Fruit fly (Drosophila melanogaster) whole organism, embryonic: ENCODE measurements around the gene CG5968.

ENCODE experiments used
- B-H2 ChIP-seq: fragments of 200-800 bp; sonication (Bioruptor generic); optimal IDR thresholded peaks from 2 replicates; lab custom pipeline; 2018; ENCODE audit warnings: missing biosample characterization, mild to moderate bottlenecking, missing genetic modification characterization
- Blimp-1 ChIP-seq: fragments of 200-800 bp; sonication (Bioruptor generic); optimal IDR thresholded peaks from 3 replicates; lab custom pipeline; 2018; ENCODE audit warnings: missing biosample characterization, missing genetic modification characterization, mild to moderate bottlenecking, moderate library complexity, missing genetic modification reagents
- CG10147 ChIP-seq: fragments of 200-800 bp; sonication (Bioruptor generic); optimal IDR thresholded peaks from 2 replicates; lab custom pipeline; 2019; ENCODE audit warnings: missing biosample characterization, mild to moderate bottlenecking, missing genetic modification characterization, moderate library complexity
- CG10274 ChIP-seq: fragments of 200-800 bp; sonication (Bioruptor generic); optimal IDR thresholded peaks from 3 replicates; lab custom pipeline; 2017; ENCODE audit warnings: missing biosample characterization, mild to moderate bottlenecking, missing genetic modification characterization
- CG10543 ChIP-seq: fragments of 200-800 bp; sonication (Bioruptor generic); optimal IDR thresholded peaks from 3 replicates; lab custom pipeline; 2017; ENCODE audit warnings: missing biosample characterization, mild to moderate bottlenecking, missing genetic modification characterization, moderate library complexity
- CG11560 ChIP-seq: fragments of 200-800 bp; sonication (Bioruptor generic); IDR thresholded peaks from 3 replicates; pipeline ENCODE4 v1.3.6; 2022; ENCODE audit warnings: missing biosample characterization, missing genetic modification characterization
- CG14710 ChIP-seq: fragments of 200-800 bp; sonication (Bioruptor generic); optimal IDR thresholded peaks from 3 replicates; lab custom pipeline; 2019; ENCODE audit warnings: missing biosample characterization, mild to moderate bottlenecking, missing genetic modification characterization, moderate library complexity
- CG16779 ChIP-seq: fragments of 200-800 bp; sonication (Bioruptor generic); IDR thresholded peaks from 2 replicates; pipeline ENCODE4 v1.3.6; 2022; ENCODE audit warnings: missing biosample characterization, missing genetic modification characterization
- CG17361 ChIP-seq: fragments of 200-800 bp; sonication (Bioruptor generic); IDR thresholded peaks from 3 replicates; pipeline ENCODE4 v1.3.6; 2022; ENCODE audit warnings: missing biosample characterization, missing genetic modification characterization
- CG17802 ChIP-seq: fragments of 200-800 bp; sonication (Bioruptor generic); optimal IDR thresholded peaks from 2 replicates; lab custom pipeline; 2018; ENCODE audit warnings: missing biosample characterization, mild to moderate bottlenecking, missing genetic modification characterization, moderate library complexity
- CG18476 ChIP-seq: fragments of 200-800 bp; sonication (Bioruptor generic); optimal IDR thresholded peaks from 2 replicates; lab custom pipeline; 2016; ENCODE audit warnings: missing biosample characterization, mild to moderate bottlenecking, missing genetic modification characterization
- CG30020 ChIP-seq: fragments of 200-800 bp; optimal IDR thresholded peaks from 2 replicates; lab custom pipeline; 2019; ENCODE audit warnings: missing biosample characterization, mild to moderate bottlenecking, missing genetic modification characterization, moderate library complexity
- CG3281 ChIP-seq: fragments of 200-800 bp; sonication (Bioruptor generic); optimal IDR thresholded peaks from 3 replicates; lab custom pipeline; 2017; ENCODE audit warnings: missing biosample characterization, mild to moderate bottlenecking, missing genetic modification characterization
- CG4617 ChIP-seq: fragments of 200-800 bp; sonication (Bioruptor generic); optimal IDR thresholded peaks from 3 replicates; lab custom pipeline; 2016; ENCODE audit warnings: missing biosample characterization, missing genetic modification characterization, borderline replicate concordance
- CG5245 ChIP-seq: fragments of 200-800 bp; sonication (Bioruptor generic); optimal IDR thresholded peaks from 3 replicates; lab custom pipeline; 2016; ENCODE audit warnings: missing biosample characterization, missing genetic modification characterization
- CG7372 ChIP-seq: fragments of 200-800 bp; sonication (Bioruptor generic); IDR thresholded peaks from 2 replicates; pipeline ENCODE4 v1.3.6; 2022; ENCODE audit warnings: missing biosample characterization, missing genetic modification characterization
- CTCF ChIP-seq: fragments of 200-800 bp; sonication (Bioruptor generic); optimal IDR thresholded peaks from 2 replicates; lab custom pipeline; 2017; ENCODE audit warnings: missing biosample characterization, mild to moderate bottlenecking, missing genetic modification characterization, moderate library complexity
- CkIIα-i1 ChIP-seq: fragments of 200-800 bp; sonication (Bioruptor generic); IDR thresholded peaks from 2 replicates; pipeline ENCODE4 v1.3.6; 2022; ENCODE audit warnings: missing biosample characterization, missing genetic modification characterization
- CoRest ChIP-seq: fragments of 200-800 bp; sonication (Bioruptor generic); optimal IDR thresholded peaks from 3 replicates; lab custom pipeline; 2018; ENCODE audit warnings: missing biosample characterization, mild to moderate bottlenecking, missing genetic modification characterization, moderate library complexity
- CrebB ChIP-seq: fragments of 200-800 bp; sonication (Bioruptor generic); optimal IDR thresholded peaks from 3 replicates; lab custom pipeline; 2018; ENCODE audit warnings: missing biosample characterization, mild to moderate bottlenecking, missing genetic modification characterization
- D19B ChIP-seq: fragments of 200-800 bp; sonication (Bioruptor generic); optimal IDR thresholded peaks from 2 replicates; lab custom pipeline; 2017; ENCODE audit warnings: missing biosample characterization, mild to moderate bottlenecking, missing genetic modification characterization
- Dp ChIP-seq: fragments of 200-800 bp; sonication (Bioruptor generic); optimal IDR thresholded peaks from 2 replicates; lab custom pipeline; 2018; ENCODE audit warnings: missing biosample characterization, mild to moderate bottlenecking, missing genetic modification characterization, moderate library complexity
- Ets97D ChIP-seq: fragments of 200-800 bp; sonication (Bioruptor generic); optimal IDR thresholded peaks from 3 replicates; lab custom pipeline; 2016; ENCODE audit warnings: missing biosample characterization, missing genetic modification characterization
- Gug ChIP-seq: fragments of 200-800 bp; sonication (Bioruptor generic); IDR thresholded peaks from 4 replicates; pipeline ENCODE4 v1.3.6; 2022; ENCODE audit warnings: missing biosample characterization, missing genetic modification characterization
- H2.0 ChIP-seq: fragments of 200-800 bp; sonication (Bioruptor generic); IDR thresholded peaks from 2 replicates; pipeline ENCODE4 v1.3.6; 2022; ENCODE audit warnings: missing biosample characterization, missing genetic modification characterization
- HmgD ChIP-seq: fragments of 200-800 bp; sonication (Bioruptor generic); optimal IDR thresholded peaks from 3 replicates; lab custom pipeline; 2016; ENCODE audit warnings: missing biosample characterization, missing genetic modification characterization
- Hmr ChIP-seq: fragments of 200-800 bp; sonication (Bioruptor generic); optimal IDR thresholded peaks from 3 replicates; lab custom pipeline; 2017; ENCODE audit warnings: mild to moderate bottlenecking, missing biosample characterization, missing genetic modification reagents, missing genetic modification characterization
- Hmx ChIP-seq: fragments of 200-800 bp; sonication (Bioruptor generic); optimal IDR thresholded peaks from 2 replicates; lab custom pipeline; 2016; ENCODE audit warnings: missing biosample characterization, missing genetic modification characterization
- Mrtf ChIP-seq: fragments of 200-800 bp; sonication (Bioruptor generic); IDR thresholded peaks from 3 replicates; pipeline ENCODE4 v1.3.6; 2022; ENCODE audit warnings: missing biosample characterization, missing genetic modification characterization
- NC2α ChIP-seq: fragments of 200-800 bp; sonication (Bioruptor generic); optimal IDR thresholded peaks from 2 replicates; lab custom pipeline; 2016; ENCODE audit warnings: missing biosample characterization, missing genetic modification characterization
- Oaz ChIP-seq: fragments of 200-800 bp; sonication (Bioruptor generic); IDR thresholded peaks from 2 replicates; pipeline ENCODE4 v1.3.6; 2022; ENCODE audit warnings: missing biosample characterization, missing genetic modification characterization
- Sin3A ChIP-seq: fragments of >200 bp; optimal IDR thresholded peaks from 2 replicates; lab custom pipeline; 2018
- Sox102F ChIP-seq: fragments of 200-800 bp; sonication (Bioruptor generic); optimal IDR thresholded peaks from 2 replicates; lab custom pipeline; 2018; ENCODE audit warnings: missing biosample characterization, mild to moderate bottlenecking, missing genetic modification characterization, moderate library complexity
- Trl ChIP-seq, 3 experiments: fragments of >200 bp in 2 of 3; fragments of 200-800 bp in 1 of 3; sonication (Bioruptor generic) in 1 of 3; optimal IDR thresholded peaks; 2 replicates in 1 of 3; 3 replicates in 2 of 3; lab custom pipeline; 2016 to 2017; ENCODE audit warnings: missing biosample characterization in 1 of 3, missing genetic modification characterization in 1 of 3
- Vsx1 ChIP-seq: fragments of 200-800 bp; sonication (Bioruptor generic); optimal IDR thresholded peaks from 2 replicates; lab custom pipeline; 2017; ENCODE audit warnings: missing biosample characterization, mild to moderate bottlenecking, missing genetic modification characterization, missing genetic modification reagents
- ash1 ChIP-seq: fragments of 200-800 bp; sonication (Bioruptor generic); optimal IDR thresholded peaks from 2 replicates; lab custom pipeline; 2018; ENCODE audit warnings: missing biosample characterization, mild to moderate bottlenecking, missing genetic modification characterization
- chinmo ChIP-seq: fragments of 200-800 bp; sonication (Bioruptor generic); IDR thresholded peaks from 4 replicates; pipeline ENCODE4 v1.3.6; 2022; ENCODE audit warnings: missing biosample characterization, missing genetic modification characterization; ENCODE audit not compliant: partially characterized antibody
- chn ChIP-seq: fragments of 200-800 bp; sonication (Bioruptor generic); optimal IDR thresholded peaks from 2 replicates; lab custom pipeline; 2016; ENCODE audit warnings: missing biosample characterization, missing genetic modification characterization
- dm ChIP-seq: fragments of 200-800 bp; sonication (Bioruptor generic); optimal IDR thresholded peaks from 3 replicates; lab custom pipeline; 2016; ENCODE audit warnings: missing biosample characterization, missing genetic modification characterization
- emc ChIP-seq: fragments of 200-800 bp; sonication (Bioruptor generic); optimal IDR thresholded peaks from 2 replicates; lab custom pipeline; 2016; ENCODE audit warnings: missing biosample characterization, missing genetic modification characterization
- fd96Cb ChIP-seq: fragments of 200-800 bp; sonication (Bioruptor generic); optimal IDR thresholded peaks from 2 replicates; lab custom pipeline; 2018; ENCODE audit warnings: missing biosample characterization, mild to moderate bottlenecking, missing genetic modification characterization, moderate library complexity
- gcm2 ChIP-seq: fragments of 200-800 bp; sonication (Bioruptor generic); optimal IDR thresholded peaks from 2 replicates; lab custom pipeline; 2016; ENCODE audit warnings: missing biosample characterization, missing genetic modification characterization
- odd ChIP-seq: fragments of 200-800 bp; sonication (Bioruptor generic); optimal IDR thresholded peaks from 2 replicates; lab custom pipeline; 2017; ENCODE audit warnings: missing biosample characterization, mild to moderate bottlenecking, missing genetic modification characterization
- org-1 ChIP-seq: fragments of 200-800 bp; sonication (Bioruptor generic); optimal IDR thresholded peaks from 2 replicates; lab custom pipeline; 2017; ENCODE audit warnings: missing biosample characterization, missing genetic modification characterization
- schlank ChIP-seq: fragments of 200-800 bp; sonication (Bioruptor generic); optimal IDR thresholded peaks from 2 replicates; lab custom pipeline; 2018; ENCODE audit warnings: missing biosample characterization, mild to moderate bottlenecking, missing genetic modification characterization
- scrt ChIP-seq: fragments of 200-800 bp; sonication (Bioruptor generic); optimal IDR thresholded peaks from 2 replicates; lab custom pipeline; 2018; ENCODE audit warnings: missing biosample characterization, mild to moderate bottlenecking, missing genetic modification characterization, moderate library complexity
- sim ChIP-seq: fragments of 200-800 bp; sonication (Bioruptor generic); IDR thresholded peaks from 2 replicates; pipeline ENCODE4 v1.3.6; 2022; ENCODE audit warnings: missing biosample characterization, missing genetic modification characterization
- sna ChIP-seq: fragments of 200-800 bp; sonication (Bioruptor generic); IDR thresholded peaks from 2 replicates; pipeline ENCODE4 v1.3.6; 2022; ENCODE audit warnings: missing biosample characterization, missing genetic modification characterization; ENCODE audit not compliant: partially characterized antibody
- usp ChIP-seq: fragments of >200 bp; optimal IDR thresholded peaks from 2 replicates; lab custom pipeline; 2017; ENCODE audit warnings: missing biosample characterization, missing genetic modification characterization
- z ChIP-seq: fragments of 200-800 bp; sonication (Bioruptor generic); IDR thresholded peaks from 3 replicates; pipeline ENCODE4 v1.3.6; 2022; ENCODE audit warnings: missing biosample characterization, missing genetic modification characterization
- zfh2 ChIP-seq: fragments of 200-800 bp; sonication (Bioruptor generic); optimal IDR thresholded peaks from 2 replicates; lab custom pipeline; 2016; ENCODE audit warnings: missing biosample characterization, missing genetic modification characterization

The CG5968 gene

DNA sequence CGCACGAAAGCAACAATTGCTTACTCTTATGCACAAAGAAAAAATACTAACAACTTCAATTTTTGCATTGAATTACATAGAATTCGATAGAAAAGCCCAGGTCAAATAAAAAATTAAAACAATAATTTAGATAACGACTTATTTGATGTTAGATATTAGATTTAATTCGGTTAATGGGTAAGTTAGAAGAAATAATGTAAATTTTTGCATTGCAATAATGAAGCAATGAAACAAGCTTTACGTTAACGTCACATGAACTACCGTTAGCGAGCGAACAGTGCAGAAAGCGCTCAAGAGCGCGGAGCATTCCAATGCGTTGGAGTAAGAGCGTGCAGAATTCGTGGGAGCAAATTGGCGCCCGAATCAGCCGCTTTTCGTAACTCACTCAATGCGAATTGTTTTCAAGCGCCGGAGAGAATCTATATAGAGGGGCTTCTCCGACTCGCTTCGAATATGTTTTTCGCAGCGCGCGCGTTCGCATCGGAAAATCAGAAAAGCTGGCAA is 5.1 kb downstream of the CG5968 start, which contains the start of gene mtgo (continued):
- peak; percentile 12 for TF ChIP-seq CG14710
- no peak for TF ChIP-seq CG16779 (GFP tag; lab: Robert Waterston, UW)
- TF ChIP-seq CTCF, result no peak
- TF ChIP-seq dm (GFP tag; lab: Kevin White, UChicago), result no peak
- TF ChIP-seq Oaz (GFP tag; lab: Robert Waterston, UW), result no peak
- peak; percentile 65 for TF ChIP-seq CG17361 (GFP tag; lab: Robert Waterston, UW)
- TF ChIP-seq gcm2, result no peak
- TF ChIP-seq CG4617, result no peak
- TF ChIP-seq sna (GFP tag; lab: Robert Waterston, UW), result no peak
- no peak for TF ChIP-seq CG11560 (tag; lab: Robert Waterston, UW)
- no peak; the same call in 3 of the 4 replicates for TF ChIP-seq chinmo
- peak; percentile 10 for TF ChIP-seq CoRest
- TF ChIP-seq CG18476, result no peak
- TF ChIP-seq CG10147 (GFP tag; lab: Kevin White, UChicago), result no peak
- TF ChIP-seq Dp, result no peak
- no peak for TF ChIP-seq B-H2 (GFP tag; lab: Kevin White, UChicago)
- no peak for TF ChIP-seq Sin3A
- peak; percentile 70 for TF ChIP-seq CG3281
- TF ChIP-seq Sox102F, result peak; percentile 39
- TF ChIP-seq chn, result no peak
- TF ChIP-seq emc (GFP tag; lab: Kevin White, UChicago), result no peak
- peak; percentile 31 for TF ChIP-seq fd96Cb
- peak; percentile 12 for TF ChIP-seq D19B (GFP tag; lab: Kevin White, UChicago)
- no peak for TF ChIP-seq CG17802 (tag; lab: Kevin White, UChicago)
- no peak for TF ChIP-seq zfh2 (GFP tag; lab: Kevin White, UChicago)
- TF ChIP-seq, all 482 proteins: peak for 115

DNA sequence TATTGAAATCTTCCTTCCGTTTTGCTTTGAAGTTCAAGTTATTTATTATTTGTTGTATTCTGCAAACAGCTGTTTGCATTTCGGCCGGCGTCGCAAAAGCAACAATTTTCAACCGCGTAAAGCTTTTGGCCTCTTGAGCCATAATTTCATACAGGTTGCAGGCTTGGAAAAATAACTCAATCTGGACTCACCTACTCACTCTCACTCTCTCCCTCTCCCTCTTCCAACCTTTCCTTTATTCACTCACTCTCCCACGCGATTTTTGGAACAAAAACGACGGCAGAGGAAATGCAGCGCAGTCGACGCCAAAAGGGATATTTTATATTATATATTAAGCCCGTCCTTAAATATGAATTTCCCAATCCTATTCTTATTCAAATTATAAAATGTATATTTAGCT is 5.9 kb downstream of the CG5968 start:
- no peak for TF ChIP-seq CG10543 (GFP tag; lab: Kevin White, UChicago)
- no peak for TF ChIP-seq ash1 (GFP tag; lab: Kevin White, UChicago)
- no peak for TF ChIP-seq H2.0
- no peak for TF ChIP-seq Hmx (GFP tag; lab: Kevin White, UChicago)
- TF ChIP-seq org-1 (GFP tag; lab: Kevin White, UChicago), result no peak
- peak; percentile 25 to 34 for TF ChIP-seq Trl (optimal IDR thresholded peaks at IDR 0.05; lab: Kevin White, UChicago)
- TF ChIP-seq Trl (GFP tag; optimal IDR thresholded peaks at IDR 0.05; lab: Kevin White, UChicago), result no peak
- no peak for TF ChIP-seq Gug (GFP tag; lab: Robert Waterston, UW)
- TF ChIP-seq odd (GFP tag; lab: Kevin White, UChicago), result no peak
- TF ChIP-seq scrt (GFP tag; lab: Kevin White, UChicago), result peak; percentile 69
- no peak for TF ChIP-seq Ets97D (GFP tag; lab: Kevin White, UChicago)
- TF ChIP-seq CG5245 (GFP tag; lab: Kevin White, UChicago), result no peak
- TF ChIP-seq z (GFP tag; lab: Robert Waterston, UW), result peak; percentile 96

DNA sequence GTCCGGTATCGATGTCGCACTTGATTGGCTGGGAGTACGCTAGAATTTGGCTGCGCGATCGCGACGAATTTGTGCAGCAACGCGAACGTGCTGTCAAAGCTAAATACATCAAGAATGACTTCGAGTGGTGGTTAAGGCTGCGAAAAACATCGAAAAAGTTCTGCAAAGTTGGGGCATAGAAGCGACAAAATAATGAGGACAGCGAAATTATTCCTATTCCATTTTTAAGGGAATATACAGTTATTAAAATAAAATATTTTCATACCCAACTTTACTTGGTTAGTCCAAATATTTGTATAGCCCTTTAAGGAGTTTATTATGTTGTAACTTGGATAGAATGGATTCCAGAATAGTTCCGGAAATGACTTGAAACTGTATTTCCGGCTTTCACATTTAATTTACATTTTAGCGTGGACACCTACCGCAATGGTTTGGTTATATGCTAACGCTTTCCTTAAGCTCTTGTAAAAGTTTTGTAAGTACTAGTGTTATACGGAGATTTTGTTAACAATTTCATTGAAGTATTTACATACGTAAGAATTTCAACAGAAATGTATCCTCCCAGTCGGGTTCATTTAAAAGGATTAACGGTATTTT is 6.7 kb downstream of the CG5968 start:
- TF ChIP-seq CG10274 (GFP tag; lab: Kevin White, UChicago), result peak; percentile 67
- peak; percentile 71 for TF ChIP-seq Blimp-1 (GFP tag; lab: Kevin White, UChicago)
- TF ChIP-seq CG30020 (tag; lab: Kevin White, UChicago), result no peak
- TF ChIP-seq CrebB (tag; lab: Kevin White, UChicago), result peak; percentile 93
- TF ChIP-seq Vsx1 (GFP tag; lab: Kevin White, UChicago), result peak; percentile 88
- peak; percentile 88 for TF ChIP-seq schlank
- TF ChIP-seq Hmr (GFP tag; lab: Kevin White, UChicago), result peak; percentile 94
- TF ChIP-seq HmgD (GFP tag; lab: Kevin White, UChicago), result peak; percentile 5
- TF ChIP-seq usp (GFP tag; lab: Kevin White, UChicago), result no peak
- no peak for TF ChIP-seq CkIIα-i1 (GFP tag; lab: Robert Waterston, UW)
- peak; percentile 67; the same call in 1 of the 2 replicates for TF ChIP-seq CG7372 (GFP tag; lab: Robert Waterston, UW)
- TF ChIP-seq Mrtf (GFP tag; lab: Robert Waterston, UW), result no peak
- peak; percentile 44 for TF ChIP-seq NC2α (GFP tag; lab: Kevin White, UChicago)
- peak; percentile 46; the same call in 1 of the 2 replicates for TF ChIP-seq sim (GFP tag; lab: Robert Waterston, UW)
